Fruit fly (Drosophila melanogaster) Kc167 (cell line): Measurements from ENCODE around the gene CG11367.
"Not testable (repeated sequence)": the region's sequence is repeated elsewhere in the genome, so short reads cannot be mapped to it uniquely, and the experiment has no call there.

ENCODE experiments used
- Myc ChIP-seq: fragments of >200 bp; optimal IDR thresholded peaks from 2 replicates; lab custom pipeline; 2017; ENCODE audit warnings: missing external identifiers
- Sin3A ChIP-seq: fragments of >200 bp; optimal IDR thresholded peaks from 2 replicates; lab custom pipeline; 2018; ENCODE audit warnings: missing external identifiers
- h ChIP-seq: fragments of >200 bp; optimal IDR thresholded peaks from 3 replicates; lab custom pipeline; 2018; ENCODE audit warnings: missing external identifiers
- insv ChIP-seq: fragments of >200 bp; optimal IDR thresholded peaks from 3 replicates; lab custom pipeline; 2018; ENCODE audit warnings: missing external identifiers
- psq ChIP-seq: fragments of >200 bp; optimal IDR thresholded peaks from 2 replicates; lab custom pipeline; 2017; ENCODE audit warnings: missing external identifiers
- ttk ChIP-seq: sonication (Bioruptor generic); optimal IDR thresholded peaks from 2 replicates; lab custom pipeline; 2017; ENCODE audit warnings: missing external identifiers

Gene CG11367

DNA sequence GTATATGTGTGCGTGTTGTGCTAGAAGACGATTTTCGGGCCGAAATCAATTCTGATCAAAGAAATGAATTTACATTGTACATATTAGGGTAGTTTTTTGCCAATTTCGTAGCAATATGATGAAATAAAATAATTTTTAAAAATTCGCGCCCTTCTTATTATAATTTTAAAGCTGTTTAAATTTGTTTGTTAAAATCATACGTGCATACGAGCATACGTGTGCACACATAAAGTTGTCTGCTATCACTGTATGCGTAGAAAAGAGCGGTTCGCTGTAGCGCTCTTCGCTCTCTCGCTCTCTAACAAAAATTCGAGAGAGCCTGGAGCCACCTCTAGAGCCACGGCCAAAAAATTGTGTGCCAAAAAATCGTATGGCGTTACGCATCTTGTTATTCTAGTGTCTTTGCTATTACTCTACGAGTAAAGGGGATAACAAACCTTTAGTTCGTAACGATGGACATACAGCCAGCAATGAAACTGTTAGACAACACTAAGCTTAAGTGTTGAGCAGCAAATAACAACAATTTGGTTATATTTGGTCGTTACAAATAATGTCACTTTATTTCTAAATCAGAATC, 7.1 kb upstream of the CG11367 start, which contains the start of gene mael:
TSS of gene mael (plus strand) at position 510 of the 577 bp plus-strand sequence.
- TF ChIP-seq insv (lab: Kevin White, UChicago); Myc; ttk (lab: Kevin White, UChicago): not testable (repeated sequence)

dm6 chr3L:22721991-22722390, 5.9 kb upstream of the CG11367 start, which contains the start of gene CG14451:
Gene CG14451, minus strand, starts transcription at chr3L:22722091.
- TF ChIP-seq insv (lab: Kevin White, UChicago), result no peak
- no peak for TF ChIP-seq ttk (lab: Kevin White, UChicago)
- no peak for TF ChIP-seq Myc
- TF ChIP-seq h (lab: Kevin White, UChicago), result no peak
- no peak for TF ChIP-seq Sin3A (lab: Kevin White, UChicago)
- TF ChIP-seq psq (lab: Kevin White, UChicago), result no peak

- TF ChIP-seq Myc (no peak), ttk (lab: Kevin White, UChicago) (no peak), psq (lab: Kevin White, UChicago) (no peak), insv (lab: Kevin White, UChicago) (no peak), h (lab: Kevin White, UChicago) (no peak), Sin3A (lab: Kevin White, UChicago) (no peak)
These were observed 3.7 kb upstream of the CG11367 start for dm6 chr3L:22724046-22724771.

dm6 chr3L:22729466-22729865, 1.6 kb downstream of the CG11367 start, which contains the start of gene CG32454:
Gene CG32454, plus strand, starts transcription at chr3L:22729766.
- TF ChIP-seq h (lab: Kevin White, UChicago), result no peak
- TF ChIP-seq ttk (lab: Kevin White, UChicago), result no peak

dm6 chr3L:22731393-22731792, 3.5 kb downstream of the CG11367 start:
- TF ChIP-seq h (lab: Kevin White, UChicago), result no peak
- no peak for TF ChIP-seq Myc
- no peak for TF ChIP-seq psq (lab: Kevin White, UChicago)
- no peak for TF ChIP-seq Sin3A (lab: Kevin White, UChicago)
- no peak for TF ChIP-seq ttk (lab: Kevin White, UChicago)
- TF ChIP-seq insv (lab: Kevin White, UChicago), result no peak

dm6 chr3L:22733607-22734006, 5.7 kb downstream of the CG11367 start:
- TF ChIP-seq Sin3A (lab: Kevin White, UChicago), result no peak

DNA sequence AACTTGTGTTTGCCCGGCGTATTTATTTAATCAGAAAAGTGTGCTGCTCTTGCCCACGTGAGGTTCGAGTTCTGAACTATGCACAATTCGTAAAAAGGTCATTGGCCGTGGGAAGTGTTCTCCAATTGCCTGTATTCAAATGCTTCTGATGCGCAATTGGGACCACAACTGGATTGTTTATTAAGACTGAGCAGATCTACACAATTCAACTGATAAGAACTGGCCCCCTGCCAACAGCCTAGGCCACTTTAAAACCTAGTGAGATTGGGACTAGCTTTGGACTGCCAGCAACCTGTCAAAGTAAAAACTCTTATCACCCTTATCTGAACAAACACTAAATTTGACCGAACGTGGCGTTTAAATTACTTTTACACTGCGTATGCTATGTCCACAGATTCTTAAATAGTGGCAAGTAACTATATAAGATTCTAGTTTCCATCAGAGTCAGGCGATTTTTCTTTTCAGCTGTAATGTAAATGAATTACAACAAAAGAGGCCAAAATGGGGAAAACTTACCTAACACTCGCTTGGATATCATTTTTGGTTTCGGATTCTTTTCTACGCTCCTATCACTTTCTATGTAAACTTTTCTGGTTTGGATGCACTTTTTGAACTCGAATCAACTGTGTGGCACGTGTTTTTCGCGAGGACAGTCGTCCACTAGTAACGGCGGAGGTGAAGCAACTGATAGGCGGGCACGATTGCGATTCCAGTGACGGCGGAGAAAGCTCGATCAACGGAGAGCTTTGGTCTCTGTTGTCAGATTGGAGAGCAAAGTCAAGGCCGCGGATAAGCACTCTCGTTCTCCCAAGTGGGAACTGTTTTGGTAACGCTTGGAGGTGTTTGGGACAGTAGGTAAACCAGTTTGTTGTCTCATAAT, 10.1 kb downstream of the CG11367 start, which contains the start of gene CG11241:
TSS of gene CG11241 (minus strand) at position 689 of the 880 bp plus-strand sequence.
- TF ChIP-seq insv (lab: Kevin White, UChicago) (no peak), Myc (no peak), psq (lab: Kevin White, UChicago) (no peak), h (lab: Kevin White, UChicago) (no peak), Sin3A (lab: Kevin White, UChicago) (no peak), ttk (lab: Kevin White, UChicago) (no peak)

dm6 chr3L:22741389-22742120, 13.6 kb downstream of the CG11367 start, which contains the start of gene CG7369:
Gene CG7369, plus strand, starts transcription at chr3L:22741793.
- TF ChIP-seq Sin3A (lab: Kevin White, UChicago) (no peak), psq (lab: Kevin White, UChicago) (no peak), h (lab: Kevin White, UChicago) (no peak), ttk (lab: Kevin White, UChicago) (no peak), insv (lab: Kevin White, UChicago) (no peak), Myc (no peak)

DNA sequence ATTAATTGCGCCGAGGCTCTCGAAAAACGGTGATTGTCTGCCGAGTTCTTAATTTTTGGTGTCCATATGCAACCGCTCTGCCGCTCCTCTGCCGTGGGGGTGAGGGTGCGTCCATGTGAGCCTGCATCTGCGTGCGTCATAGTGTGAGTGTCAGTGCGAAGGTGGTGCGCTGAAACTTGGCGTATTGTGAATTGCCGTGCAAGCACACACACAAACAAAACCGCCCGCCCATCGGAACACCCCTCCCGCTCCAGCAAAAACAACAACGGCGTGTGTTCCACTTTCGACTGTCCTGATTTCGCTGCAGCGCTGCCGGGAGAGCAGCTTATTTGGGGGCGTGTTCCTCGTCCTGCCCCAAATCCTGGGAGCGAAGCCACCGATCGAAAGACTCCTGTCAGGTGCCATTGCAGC, 14.2 kb downstream of the CG11367 start:
- TF ChIP-seq insv (lab: Kevin White, UChicago), result no peak
- TF ChIP-seq ttk (lab: Kevin White, UChicago), result no peak
- TF ChIP-seq h (lab: Kevin White, UChicago), result no peak
- TF ChIP-seq Myc, result no peak
- no peak for TF ChIP-seq Sin3A (lab: Kevin White, UChicago)
- TF ChIP-seq psq (lab: Kevin White, UChicago), result no peak

- TF ChIP-seq Sin3A (lab: Kevin White, UChicago) (no peak), insv (lab: Kevin White, UChicago) (no peak), psq (lab: Kevin White, UChicago) (no peak), h (lab: Kevin White, UChicago) (no peak), ttk (lab: Kevin White, UChicago) (no peak), Myc (no peak)
These were observed 15.2 kb downstream of the CG11367 start for dm6 chr3L:22742945-22743582.
